Worm (Caenorhabditis elegans) whole organism, midembryonic: ENCODE measurements around the gene mkk-4.

Source experiments
- T22C8.4 ChIP-seq: fragments of 200-800 bp; sonication (Bioruptor generic); IDR thresholded peaks from 2 replicates; pipeline ENCODE4 v1.3.6; 2022; ENCODE audit warnings: missing genetic modification characterization, missing compliant biosample characterization
- cog-1 ChIP-seq: sonication (generic microtip); optimal IDR thresholded peaks from 2 replicates; lab custom pipeline; 2016; ENCODE audit warnings: missing genetic modification characterization, missing compliant biosample characterization
- flt-1 ChIP-seq: fragments of 200-800 bp; sonication (Bioruptor generic); IDR thresholded peaks from 2 replicates; pipeline ENCODE4 v1.3.6; 2022; ENCODE audit warnings: missing genetic modification characterization, missing compliant biosample characterization
- klf-2 ChIP-seq: fragments of 200-800 bp; sonication (Bioruptor generic); conservative IDR thresholded peaks from 2 replicates; pipeline ENCODE4 v1.3.6; 2022; ENCODE audit warnings: missing genetic modification reagents, missing genetic modification characterization, missing compliant biosample characterization
- med-1 ChIP-seq: sonication (generic microtip); optimal IDR thresholded peaks from 2 replicates; lab custom pipeline; 2017; ENCODE audit warnings: missing genetic modification characterization, mild to moderate bottlenecking, missing compliant biosample characterization, antibody characterized with exemption, missing genetic modification reagents; ENCODE audit not compliant: insufficient read depth
- ref-1 ChIP-seq: fragments of 200-800 bp; sonication (Bioruptor generic); conservative IDR thresholded peaks from 2 replicates; pipeline ENCODE4 v1.3.6; 2022; ENCODE audit warnings: missing genetic modification reagents, missing genetic modification characterization, missing compliant biosample characterization
- tab-1 ChIP-seq: fragments of 200-800 bp; sonication (Bioruptor generic); IDR thresholded peaks from 2 replicates; pipeline ENCODE4 v1.3.6; 2022; ENCODE audit warnings: missing genetic modification characterization, missing compliant biosample characterization
- ztf-23 ChIP-seq: fragments of 200-800 bp; sonication (Bioruptor generic); IDR thresholded peaks from 2 replicates; pipeline ENCODE4 v1.3.6; 2022; ENCODE audit warnings: missing genetic modification reagents, missing genetic modification characterization, missing compliant biosample characterization
- ztf-29 ChIP-seq: fragments of 200-800 bp; sonication (Bioruptor generic); IDR thresholded peaks from 2 replicates; pipeline ENCODE4 v1.3.6; 2022; ENCODE audit warnings: missing genetic modification reagents, missing genetic modification characterization, missing compliant biosample characterization

mkk-4 gene

ce11 chrX:10051625-10052024 is 24.0 kb downstream of the mkk-4 start:
- TF ChIP-seq ztf-29 = no peak
- TF ChIP-seq T22C8.4 (GFP tag; lab: Robert Waterston, UW) = no peak
- no peak for TF ChIP-seq tab-1
- TF ChIP-seq cog-1 (tag; lab: Kevin White, UChicago) = no peak
- no peak for TF ChIP-seq ref-1
- TF ChIP-seq ztf-23 (GFP tag; lab: Robert Waterston, UW) = no peak

DNA sequence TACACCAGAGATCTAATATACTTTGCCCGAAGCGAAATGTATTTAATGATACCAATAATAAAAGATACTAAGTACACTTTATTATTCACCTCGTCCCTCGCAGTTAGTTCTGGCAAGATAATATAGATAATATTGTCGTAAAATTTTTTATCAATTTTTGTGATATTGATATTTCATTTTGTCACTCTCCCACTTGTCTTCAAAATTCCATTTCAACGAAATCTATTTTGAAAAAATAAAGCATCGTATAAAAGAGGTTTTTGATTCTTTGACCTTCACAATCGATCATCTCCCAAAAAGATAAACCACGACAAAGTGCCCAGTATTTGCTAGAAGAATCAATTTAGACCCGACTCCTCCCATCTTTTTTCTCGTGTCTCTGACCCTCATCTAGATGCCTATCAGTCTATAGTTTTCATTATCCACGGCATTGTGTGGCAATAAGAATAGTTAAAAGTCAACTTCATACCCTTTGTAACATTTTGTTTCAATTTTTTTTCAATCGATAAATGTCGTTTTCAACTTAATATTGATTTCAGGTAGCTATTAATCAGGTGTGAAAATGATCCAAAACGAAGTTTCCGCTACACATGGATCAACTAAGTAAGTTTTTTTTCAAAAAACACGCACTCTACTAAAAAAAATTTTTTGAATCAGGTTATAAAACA is 26.2 kb downstream of the mkk-4 start, which contains the start of gene cbs-1:
Gene cbs-1 (plus strand): TSS at position 534 of the 668 bp plus-strand sequence.
- TF ChIP-seq cog-1 (tag; lab: Kevin White, UChicago) = no peak

DNA sequence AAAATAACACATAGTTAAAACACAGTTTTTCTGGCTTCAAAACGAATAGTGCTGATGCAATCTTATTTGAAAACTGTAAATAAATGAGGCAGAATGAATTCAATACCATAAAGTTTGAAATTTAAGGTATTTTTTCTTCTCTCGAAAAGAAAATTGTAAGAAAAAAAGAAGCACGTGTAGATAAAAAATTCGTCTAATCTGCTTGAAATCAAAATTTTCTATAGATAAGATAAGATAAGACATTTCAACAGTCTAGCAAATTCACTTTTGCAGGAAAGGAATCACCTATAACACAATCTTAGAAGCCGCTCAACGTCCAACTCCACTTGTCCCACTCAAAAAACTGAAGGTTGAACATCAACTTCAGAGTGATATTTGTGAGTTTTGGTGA is 26.7 kb downstream of the mkk-4 start:
- TF ChIP-seq ref-1 (no peak), T22C8.4 (GFP tag; lab: Robert Waterston, UW) (no peak)

ce11 chrX:10058332-10058731 is 30.7 kb downstream of the mkk-4 start, which contains the start of gene ZC373.2:
Gene ZC373.2 (minus strand): TSS chrX:10058432.
- TF ChIP-seq med-1 = no peak
- no peak for TF ChIP-seq cog-1 (tag; lab: Kevin White, UChicago)
- no peak for TF ChIP-seq ref-1
- no peak for TF ChIP-seq flt-1
- TF ChIP-seq ztf-29 = no peak
- no peak for TF ChIP-seq tab-1

- TF ChIP-seq ztf-29 (no peak), klf-2 (GFP tag; lab: Robert Waterston, UW) (no peak), cog-1 (tag; lab: Kevin White, UChicago) (no peak), tab-1 (no peak), flt-1 (no peak), med-1 (no peak), ref-1 (no peak), ztf-23 (GFP tag; lab: Robert Waterston, UW) (no peak), T22C8.4 (GFP tag; lab: Robert Waterston, UW) (no peak)
Measured at ce11 chrX:10060475-10061011, 32.9 kb downstream of the mkk-4 start, which contains the start of gene ZC373.3. Gene ZC373.3 (plus strand): TSS chrX:10060525.

- TF ChIP-seq med-1 = no peak
- no peak for TF ChIP-seq klf-2 (GFP tag; lab: Robert Waterston, UW)
- no peak for TF ChIP-seq ref-1
- no peak for TF ChIP-seq ztf-23 (GFP tag; lab: Robert Waterston, UW)
- no peak for TF ChIP-seq tab-1
- no peak for TF ChIP-seq cog-1 (tag; lab: Kevin White, UChicago)
- no peak for TF ChIP-seq T22C8.4 (GFP tag; lab: Robert Waterston, UW)
- TF ChIP-seq flt-1 = no peak
Measured at ce11 chrX:10068468-10068867, 40.8 kb downstream of the mkk-4 start.

ce11 chrX:10069692-10070091 is 42.0 kb downstream of the mkk-4 start, which contains the start of gene mlck-1:
Gene mlck-1 (minus strand): TSS chrX:10069792.
- TF ChIP-seq ztf-23 (GFP tag; lab: Robert Waterston, UW) = no peak
- no peak for TF ChIP-seq flt-1
- no peak for TF ChIP-seq ref-1
- no peak for TF ChIP-seq med-1
- no peak for TF ChIP-seq klf-2 (GFP tag; lab: Robert Waterston, UW)
- TF ChIP-seq T22C8.4 (GFP tag; lab: Robert Waterston, UW) = no peak
- TF ChIP-seq ztf-29 = no peak
- TF ChIP-seq cog-1 (tag; lab: Kevin White, UChicago) = no peak
- no peak for TF ChIP-seq tab-1

DNA sequence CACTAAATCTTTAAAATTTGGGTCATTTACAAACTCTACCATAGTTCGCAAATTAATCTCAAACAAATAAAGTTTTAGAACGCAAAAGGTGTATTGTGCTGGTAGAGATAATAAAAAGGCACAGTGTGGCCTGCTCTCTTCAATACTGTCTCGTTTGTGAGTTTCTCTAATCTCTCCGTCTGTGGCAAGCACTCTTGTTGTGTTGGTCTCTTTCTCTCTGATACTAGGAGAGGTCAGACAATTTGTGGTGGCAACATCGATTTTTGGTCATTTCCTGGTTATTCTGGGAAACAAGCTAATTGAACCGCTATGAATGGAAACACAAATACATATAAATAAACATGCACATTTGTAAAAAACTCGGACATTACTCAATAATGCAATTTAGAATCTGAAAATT is 46.6 kb downstream of the mkk-4 start, which contains the start of gene ZC373.5:
Gene ZC373.5 (minus strand): TSS at position 159 of the 400 bp plus-strand sequence.
- no peak for TF ChIP-seq ztf-29
- TF ChIP-seq cog-1 (tag; lab: Kevin White, UChicago) = no peak
- TF ChIP-seq med-1 = no peak
- TF ChIP-seq klf-2 (GFP tag; lab: Robert Waterston, UW) = no peak

- TF ChIP-seq flt-1 (no peak), ztf-29 (no peak), tab-1 (no peak), cog-1 (tag; lab: Kevin White, UChicago) (no peak), med-1 (no peak), T22C8.4 (GFP tag; lab: Robert Waterston, UW) (no peak), ztf-23 (GFP tag; lab: Robert Waterston, UW) (no peak), klf-2 (GFP tag; lab: Robert Waterston, UW) (no peak), ref-1 (no peak)
Measured at ce11 chrX:10074988-10075387, 47.3 kb downstream of the mkk-4 start, which contains the start of gene dao-4. Gene dao-4 (plus strand): TSS chrX:10075288.

- TF ChIP-seq ztf-23 (GFP tag; lab: Robert Waterston, UW) = no peak
- TF ChIP-seq ztf-29 = no peak
- TF ChIP-seq klf-2 (GFP tag; lab: Robert Waterston, UW) = no peak
- TF ChIP-seq flt-1 = no peak
- TF ChIP-seq T22C8.4 (GFP tag; lab: Robert Waterston, UW) = no peak
- no peak for TF ChIP-seq tab-1
- no peak for TF ChIP-seq med-1
- TF ChIP-seq cog-1 (tag; lab: Kevin White, UChicago) = no peak
- TF ChIP-seq ref-1 = no peak
Measured at ce11 chrX:10076334-10076733, 48.7 kb downstream of the mkk-4 start.

DNA sequence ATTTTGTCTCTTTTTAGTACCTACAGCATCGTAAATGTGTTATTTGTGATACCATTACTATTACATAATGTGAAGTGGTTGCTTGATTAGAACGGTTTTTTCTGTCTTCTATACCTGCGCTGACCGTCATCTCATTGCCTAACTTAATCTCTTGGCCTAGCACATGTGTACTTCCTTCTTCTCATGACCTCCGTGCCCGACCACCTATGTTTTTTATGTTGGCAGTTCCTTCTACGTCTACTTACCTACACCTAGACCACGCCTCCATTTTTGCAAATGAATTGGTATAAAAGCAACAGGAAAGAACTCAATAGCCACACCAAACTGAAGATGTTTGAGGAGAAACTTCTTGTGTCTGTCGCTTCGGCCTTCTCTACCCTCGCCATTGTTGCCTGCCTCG is 49.6 kb downstream of the mkk-4 start, which contains the start of gene col-176:
Gene col-176 (plus strand): TSS at position 301 of the 400 bp plus-strand sequence.
- TF ChIP-seq tab-1 (no peak), T22C8.4 (GFP tag; lab: Robert Waterston, UW) (no peak), flt-1 (no peak), ztf-23 (GFP tag; lab: Robert Waterston, UW) (no peak), klf-2 (GFP tag; lab: Robert Waterston, UW) (no peak)
